Worm (Caenorhabditis elegans): Measurements from ENCODE around the gene nhr-13.

ce11 chrV:2244751-2245150 is 52.5 kb downstream of the nhr-13 start, which contains the start of gene cyp-33C5:
- TF ChIP-seq lsy-2 (tag; optimal IDR thresholded peaks at IDR 0.05) (peak in 1 of 2 experiments; percentile 16), Y116A8C.19 (tag; optimal IDR thresholded peaks at IDR 0.05; ENCODE audit: borderline replicate concordance) (no peak), ztf-4 (tag; optimal IDR thresholded peaks at IDR 0.05) (no peak), hlh-17 (GFP tag; optimal IDR thresholded peaks at IDR 0.05; ENCODE audit: borderline replicate concordance) (no peak), unc-130 (tag; optimal IDR thresholded peaks at IDR 0.05) (no peak), ces-1 (GFP tag; optimal IDR thresholded peaks at IDR 0.05) (no peak), egl-27 (tag; optimal IDR thresholded peaks at IDR 0.05) (no peak)
